Worm (Caenorhabditis elegans): ENCODE data around the gene K12H4.3.

DNA sequence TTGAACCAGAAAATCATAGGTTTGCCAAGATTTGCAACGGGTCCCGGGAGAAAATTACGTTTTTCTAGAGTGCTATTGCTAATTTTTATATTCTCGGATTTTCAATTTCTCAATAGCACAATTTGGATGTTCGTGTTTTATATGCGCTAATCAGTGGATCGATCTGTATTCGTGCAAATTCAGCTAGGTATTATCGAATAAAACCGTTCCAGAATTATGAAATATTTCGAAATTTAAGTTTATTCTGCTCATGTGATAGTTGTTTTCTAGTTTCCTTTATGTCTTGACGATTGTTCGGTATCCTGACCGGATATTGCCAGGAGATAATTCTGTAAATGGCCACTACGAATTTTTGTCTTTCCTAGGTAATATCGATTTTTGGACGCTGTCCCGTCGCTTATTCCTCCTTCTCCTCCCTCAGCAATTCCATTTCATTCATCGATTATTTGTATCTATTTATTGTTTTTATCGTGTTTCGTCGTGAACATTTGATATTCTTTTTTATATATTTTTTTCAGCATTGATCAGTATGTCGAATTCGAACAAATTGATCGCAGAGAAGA is 35.5 kb upstream of the K12H4.3 start, which contains the start of gene cit-1.2:
- no peak for TF ChIP-seq pha-4 (tag; optimal IDR thresholded peaks at IDR 0.05)
- TF ChIP-seq B0035.1 (tag; optimal IDR thresholded peaks at IDR 0.05): no peak
- TF ChIP-seq lsy-27 (tag; optimal IDR thresholded peaks at IDR 0.05; ENCODE audit: borderline replicate concordance, insufficient read depth): no peak
- TF ChIP-seq ama-1 (optimal IDR thresholded peaks at IDR 0.05): no peak
- TF ChIP-seq ama-1 (GFP tag; optimal IDR thresholded peaks at IDR 0.05): no peak
- TF ChIP-seq Y53F4B.3 (GFP tag; IDR thresholded peaks at IDR 0.05): no peak
- TF ChIP-seq ets-4 (GFP tag; optimal IDR thresholded peaks at IDR 0.05): no peak
- TF ChIP-seq dpl-1 (GFP tag; optimal IDR thresholded peaks at IDR 0.05): no peak
